Worm (Caenorhabditis elegans) whole organism, mixed stage, embryonic: Measurements from ENCODE around the gene drh-1.

Experiments used
- blmp-1 ChIP-seq: fragments of 150-350 bp; optimal IDR thresholded peaks from 2 replicates; lab custom pipeline; 2014; ENCODE audit warnings: missing biosample characterization, missing genetic modification characterization
- ces-1 ChIP-seq: fragments of 150-350 bp; optimal IDR thresholded peaks from 2 replicates; lab custom pipeline; 2014; ENCODE audit warnings: missing biosample characterization, missing genetic modification reagents, missing genetic modification characterization
- elt-3 ChIP-seq: fragments of 150-350 bp; optimal IDR thresholded peaks from 2 replicates; lab custom pipeline; 2014; ENCODE audit warnings: missing biosample characterization, missing genetic modification characterization
- nhr-12 ChIP-seq: fragments of 150-350 bp; optimal IDR thresholded peaks from 2 replicates; lab custom pipeline; 2014; ENCODE audit warnings: missing biosample characterization, missing genetic modification characterization
- unc-39 ChIP-seq: fragments of 150-350 bp; optimal IDR thresholded peaks from 2 replicates; lab custom pipeline; 2014; ENCODE audit warnings: missing biosample characterization, missing genetic modification characterization
- unc-62 ChIP-seq: fragments of 150-350 bp; optimal IDR thresholded peaks from 2 replicates; lab custom pipeline; 2014; ENCODE audit warnings: missing biosample characterization, missing genetic modification reagents, missing genetic modification characterization

- no peak for TF ChIP-seq elt-3 (tag; lab: Kevin White, UChicago)
- TF ChIP-seq ces-1 (GFP tag; lab: Kevin White, UChicago) = no peak
- TF ChIP-seq unc-39 (tag; lab: Kevin White, UChicago) = no peak
- no peak for TF ChIP-seq blmp-1 (tag; lab: Kevin White, UChicago)
- no peak for TF ChIP-seq unc-62 (GFP tag; lab: Kevin White, UChicago)
- no peak for TF ChIP-seq nhr-12
Observed at ce11 chrIV:6605863-6606262, 7.3 kb downstream of the drh-1 start, which contains the start of gene nstp-2.
